Fruit fly (Drosophila melanogaster) whole organism, prepupa: Measurements from ENCODE around the gene CG7179.

Experiments used
- Blimp-1 ChIP-seq: fragments of 200-800 bp; sonication (Bioruptor generic); optimal IDR thresholded peaks from 3 replicates; lab custom pipeline; 2017; ENCODE audit warnings: missing biosample characterization, missing genetic modification characterization, mild to moderate bottlenecking, moderate library complexity, missing genetic modification reagents
- CG10669 ChIP-seq: fragments of 200-800 bp; sonication (Bioruptor generic); optimal IDR thresholded peaks from 3 replicates; lab custom pipeline; 2018; ENCODE audit warnings: missing biosample characterization, mild to moderate bottlenecking, missing genetic modification characterization, moderate library complexity
- CG11294 ChIP-seq: fragments of 200-800 bp; sonication (Bioruptor generic); IDR thresholded peaks from 2 replicates; pipeline ENCODE4 v1.3.6; 2022; ENCODE audit warnings: missing biosample characterization, missing genetic modification characterization
- CG11762 ChIP-seq: fragments of 200-800 bp; sonication (Bioruptor generic); optimal IDR thresholded peaks from 3 replicates; lab custom pipeline; 2016; ENCODE audit warnings: missing biosample characterization, missing genetic modification characterization; ENCODE audit not compliant: insufficient read depth
- CG11902 ChIP-seq: fragments of 200-800 bp; sonication (Bioruptor generic); optimal IDR thresholded peaks from 3 replicates; lab custom pipeline; 2016; ENCODE audit warnings: missing biosample characterization, missing genetic modification characterization
- CG15336 ChIP-seq: fragments of 200-800 bp; sonication (Bioruptor generic); IDR thresholded peaks from 2 replicates; pipeline ENCODE4 v1.3.6; 2022; ENCODE audit warnings: missing biosample characterization, missing genetic modification characterization
- CG1621 ChIP-seq: fragments of 200-800 bp; sonication (Bioruptor generic); optimal IDR thresholded peaks from 3 replicates; lab custom pipeline; 2018; ENCODE audit warnings: missing biosample characterization, mild to moderate bottlenecking, missing genetic modification characterization
- CG3032 ChIP-seq: fragments of 200-800 bp; optimal IDR thresholded peaks from 2 replicates; lab custom pipeline; 2019; ENCODE audit warnings: missing biosample characterization, mild to moderate bottlenecking, missing genetic modification characterization, moderate library complexity
- CG32006 ChIP-seq: fragments of 200-800 bp; sonication (Bioruptor generic); optimal IDR thresholded peaks from 3 replicates; lab custom pipeline; 2017; ENCODE audit warnings: missing biosample characterization, mild to moderate bottlenecking, missing genetic modification characterization
- CG3919 ChIP-seq: fragments of 200-800 bp; sonication (Bioruptor generic); optimal IDR thresholded peaks from 3 replicates; lab custom pipeline; 2016; ENCODE audit warnings: missing biosample characterization, missing genetic modification characterization
- CG4318 ChIP-seq: fragments of 200-800 bp; sonication (Bioruptor generic); optimal IDR thresholded peaks from 3 replicates; lab custom pipeline; 2017; ENCODE audit warnings: missing biosample characterization, mild to moderate bottlenecking, missing genetic modification characterization
- CG6163 ChIP-seq: fragments of 200-800 bp; sonication (Bioruptor generic); IDR thresholded peaks from 3 replicates; pipeline ENCODE4 v1.3.6; 2022; ENCODE audit warnings: missing biosample characterization, missing genetic modification characterization
- CG6276 ChIP-seq: fragments of 200-800 bp; sonication (Bioruptor generic); optimal IDR thresholded peaks from 2 replicates; lab custom pipeline; 2017; ENCODE audit warnings: missing biosample characterization, mild to moderate bottlenecking, missing genetic modification characterization
- CG6808 ChIP-seq: fragments of 200-800 bp; sonication (Bioruptor generic); optimal IDR thresholded peaks from 3 replicates; lab custom pipeline; 2017; ENCODE audit warnings: missing biosample characterization, missing genetic modification characterization, mild to moderate bottlenecking, moderate library complexity, missing genetic modification reagents
- CG7368 ChIP-seq: fragments of 200-800 bp; sonication (Bioruptor generic); optimal IDR thresholded peaks from 3 replicates; lab custom pipeline; 2016; ENCODE audit warnings: missing biosample characterization, missing genetic modification characterization
- CG8119 ChIP-seq: fragments of 200-800 bp; sonication (Bioruptor generic); IDR thresholded peaks from 3 replicates; pipeline ENCODE4 v1.3.6; 2022; ENCODE audit warnings: missing biosample characterization, missing genetic modification characterization
- CG8319 ChIP-seq: fragments of 200-800 bp; sonication (Bioruptor generic); optimal IDR thresholded peaks from 3 replicates; lab custom pipeline; 2016; ENCODE audit warnings: missing biosample characterization, missing genetic modification characterization
- CG8632 ChIP-seq: fragments of 200-800 bp; sonication (Bioruptor generic); optimal IDR thresholded peaks from 3 replicates; lab custom pipeline; 2016; ENCODE audit warnings: missing biosample characterization, missing genetic modification characterization
- CG9139 ChIP-seq: fragments of 200-800 bp; sonication (Bioruptor generic); optimal IDR thresholded peaks from 3 replicates; lab custom pipeline; 2017; ENCODE audit warnings: missing biosample characterization, mild to moderate bottlenecking, missing genetic modification characterization
- Eip75B ChIP-seq: fragments of 200-800 bp; sonication (Bioruptor generic); optimal IDR thresholded peaks from 3 replicates; lab custom pipeline; 2016; ENCODE audit warnings: missing biosample characterization, missing genetic modification characterization
- Eip93F ChIP-seq: fragments of 200-800 bp; sonication (Bioruptor generic); optimal IDR thresholded peaks from 2 replicates; lab custom pipeline; 2016; ENCODE audit warnings: missing biosample characterization, mild to moderate bottlenecking, missing genetic modification characterization
- Ets96B ChIP-seq: fragments of 200-800 bp; optimal IDR thresholded peaks from 2 replicates; lab custom pipeline; 2019; ENCODE audit warnings: missing biosample characterization, mild to moderate bottlenecking, missing genetic modification characterization, moderate library complexity
- Hr38 ChIP-seq: sonication (Bioruptor generic); optimal IDR thresholded peaks from 2 replicates; lab custom pipeline; 2016; ENCODE audit warnings: missing biosample characterization, missing genetic modification characterization
- Hr4 ChIP-seq: fragments of 200-800 bp; sonication (Bioruptor generic); optimal IDR thresholded peaks from 3 replicates; lab custom pipeline; 2016; ENCODE audit warnings: missing biosample characterization, missing genetic modification characterization
- Lpt ChIP-seq: fragments of 200-800 bp; sonication (Bioruptor generic); optimal IDR thresholded peaks from 3 replicates; lab custom pipeline; 2016; ENCODE audit warnings: missing biosample characterization, missing genetic modification characterization
- Sox102F ChIP-seq: fragments of 200-800 bp; sonication (Bioruptor generic); optimal IDR thresholded peaks from 2 replicates; lab custom pipeline; 2016; ENCODE audit warnings: missing biosample characterization, mild to moderate bottlenecking, missing genetic modification characterization
- Sox14 ChIP-seq: fragments of 200-800 bp; sonication (Bioruptor generic); optimal IDR thresholded peaks from 3 replicates; lab custom pipeline; 2016; ENCODE audit warnings: missing biosample characterization, missing genetic modification characterization
- Sox15 ChIP-seq: fragments of 200-800 bp; sonication (Bioruptor generic); optimal IDR thresholded peaks from 3 replicates; lab custom pipeline; 2016; ENCODE audit warnings: missing biosample characterization, missing genetic modification characterization
- achi ChIP-seq: fragments of 200-800 bp; sonication (Bioruptor generic); optimal IDR thresholded peaks from 3 replicates; lab custom pipeline; 2016; ENCODE audit warnings: missing biosample characterization, missing genetic modification characterization
- acj6 ChIP-seq: fragments of 200-800 bp; sonication (Bioruptor generic); optimal IDR thresholded peaks from 3 replicates; lab custom pipeline; 2016; ENCODE audit warnings: missing biosample characterization, missing genetic modification characterization
- cyc ChIP-seq: fragments of 200-800 bp; sonication (Bioruptor generic); optimal IDR thresholded peaks from 3 replicates; lab custom pipeline; 2016; ENCODE audit warnings: missing biosample characterization, missing genetic modification characterization
- dac ChIP-seq: fragments of 200-800 bp; sonication (Bioruptor generic); optimal IDR thresholded peaks from 2 replicates; lab custom pipeline; 2017; ENCODE audit warnings: missing biosample characterization, mild to moderate bottlenecking, missing genetic modification characterization
- dsx ChIP-seq: fragments of 200-800 bp; optimal IDR thresholded peaks from 3 replicates; lab custom pipeline; 2019; ENCODE audit warnings: missing biosample characterization, mild to moderate bottlenecking, missing genetic modification characterization, moderate library complexity; ENCODE audit not compliant: poor library complexity, severe bottlenecking
- eg ChIP-seq: fragments of 200-800 bp; sonication (Bioruptor generic); IDR thresholded peaks from 3 replicates; pipeline ENCODE4 v1.3.6; 2022; ENCODE audit warnings: missing biosample characterization, missing genetic modification characterization
- esn ChIP-seq: fragments of 200-800 bp; sonication (Bioruptor generic); optimal IDR thresholded peaks from 2 replicates; lab custom pipeline; 2016; ENCODE audit warnings: missing biosample characterization, mild to moderate bottlenecking, missing genetic modification characterization, moderate library complexity
- fd59A ChIP-seq: fragments of 200-800 bp; sonication (Bioruptor generic); optimal IDR thresholded peaks from 2 replicates; lab custom pipeline; 2017; ENCODE audit warnings: missing biosample characterization, mild to moderate bottlenecking, missing genetic modification characterization, missing genetic modification reagents
- fd85E ChIP-seq: fragments of 200-800 bp; sonication (Bioruptor generic); optimal IDR thresholded peaks from 3 replicates; lab custom pipeline; 2016; ENCODE audit warnings: missing biosample characterization, missing genetic modification characterization
- fkh ChIP-seq: fragments of 200-800 bp; sonication (Bioruptor generic); optimal IDR thresholded peaks from 3 replicates; lab custom pipeline; 2017; ENCODE audit warnings: missing biosample characterization, mild to moderate bottlenecking, missing genetic modification characterization, moderate library complexity
- net ChIP-seq: fragments of 200-800 bp; sonication (Bioruptor generic); optimal IDR thresholded peaks from 3 replicates; lab custom pipeline; 2016; ENCODE audit warnings: missing biosample characterization, missing genetic modification characterization
- pdm3 ChIP-seq: fragments of 200-800 bp; sonication (Bioruptor generic); optimal IDR thresholded peaks from 3 replicates; lab custom pipeline; 2016; ENCODE audit warnings: missing biosample characterization, missing genetic modification characterization
- salr ChIP-seq, 2 experiments: fragments of 200-800 bp; sonication (Bioruptor generic); optimal IDR thresholded peaks; 3 replicates each; lab custom pipeline; 2016 to 2018; ENCODE audit warnings: missing biosample characterization in 2 of 2, missing genetic modification characterization in 2 of 2, mild to moderate bottlenecking in 1 of 2
- spab ChIP-seq: fragments of 200-800 bp; sonication (Bioruptor generic); optimal IDR thresholded peaks from 2 replicates; lab custom pipeline; 2017; ENCODE audit warnings: missing biosample characterization, mild to moderate bottlenecking, missing genetic modification characterization, missing genetic modification reagents
- ss ChIP-seq, 2 experiments: fragments of 200-800 bp; sonication (Bioruptor generic); optimal IDR thresholded peaks; 2 replicates in 1 of 2; 3 replicates in 1 of 2; lab custom pipeline; 2017 to 2018; ENCODE audit warnings: mild to moderate bottlenecking in 2 of 2, missing biosample characterization in 2 of 2, missing genetic modification characterization in 2 of 2, moderate library complexity in 1 of 2
- svp ChIP-seq: fragments of 200-800 bp; sonication (Bioruptor generic); peaks from one replicate; lab custom pipeline; 2016; ENCODE audit warnings: missing biosample characterization, missing genetic modification characterization
- topi ChIP-seq: fragments of 200-800 bp; sonication (Bioruptor generic); optimal IDR thresholded peaks from 3 replicates; lab custom pipeline; 2016; ENCODE audit warnings: missing biosample characterization, missing genetic modification characterization
- vri ChIP-seq: fragments of 200-800 bp; sonication (Bioruptor generic); optimal IDR thresholded peaks from 3 replicates; lab custom pipeline; 2016; ENCODE audit warnings: missing biosample characterization, mild to moderate bottlenecking, missing genetic modification characterization

The CG7179 gene

DNA sequence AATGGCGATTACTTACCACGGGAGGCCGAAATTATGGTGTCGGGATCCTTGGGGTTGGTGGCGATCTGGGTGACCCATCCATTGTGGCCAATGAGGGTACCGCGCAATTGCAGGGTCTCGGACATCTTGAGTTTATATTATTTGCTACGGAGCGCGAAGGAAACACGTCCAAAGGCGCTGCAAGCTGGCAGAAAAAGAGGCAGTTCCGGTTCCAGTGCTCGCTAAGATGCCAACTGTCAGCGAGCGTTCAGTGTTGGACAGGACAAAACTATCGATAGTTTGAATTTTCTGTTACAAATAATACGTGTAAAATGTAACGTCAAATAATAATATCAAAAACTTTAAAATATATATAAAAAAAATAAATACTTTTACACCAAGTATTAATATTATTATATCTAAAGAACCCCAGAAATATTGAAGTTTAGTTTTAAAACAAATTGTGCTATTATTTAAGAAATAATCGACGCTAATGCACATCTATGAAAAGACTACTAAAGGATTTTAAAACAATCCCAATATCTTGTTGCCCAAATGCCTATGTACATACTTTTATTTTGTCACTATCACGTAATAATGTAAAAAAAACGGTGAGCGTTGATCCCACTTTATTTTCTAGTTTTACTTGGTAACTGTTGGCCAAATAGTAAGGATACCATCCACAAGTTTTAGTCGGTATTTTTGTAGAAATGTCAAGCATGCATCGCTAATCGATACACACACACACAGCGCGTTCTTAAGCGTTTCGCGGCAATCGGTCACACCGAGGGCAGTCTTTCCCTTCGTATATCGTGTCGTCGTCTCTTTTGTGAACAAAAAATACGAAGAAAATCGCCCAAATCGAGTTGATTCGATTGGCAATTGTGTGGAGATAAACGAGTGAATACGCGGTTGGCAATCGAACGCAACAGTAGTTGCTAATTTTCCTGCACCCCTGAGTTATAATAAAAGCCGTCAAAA, 49.5 kb upstream of the CG7179 start, which contains the start of the genes Rack1 and mts (continued):
- TF ChIP-seq CG1621 (tag; lab: Kevin White, UChicago): peak; percentile 62
- TF ChIP-seq vri (GFP tag; lab: Kevin White, UChicago): peak; percentile 77
- peak; percentile 43 for TF ChIP-seq Hr4
- TF ChIP-seq esn: peak; percentile 85
- no peak for TF ChIP-seq CG11294
- TF ChIP-seq dsx: peak; percentile 31
- TF ChIP-seq CG3919 (GFP tag; lab: Kevin White, UChicago): peak; percentile 90
- TF ChIP-seq achi (GFP tag; lab: Kevin White, UChicago): peak; percentile 100
- peak; percentile 72 for TF ChIP-seq fd85E (GFP tag; lab: Kevin White, UChicago)
- TF ChIP-seq pdm3: peak; percentile 61
- TF ChIP-seq CG11762 (GFP tag; lab: Kevin White, UChicago): peak; percentile 47
- peak; percentile 61 for TF ChIP-seq CG8319 (GFP tag; lab: Kevin White, UChicago)
- TF ChIP-seq fd59A (GFP tag; lab: Kevin White, UChicago): no peak
- peak; percentile 75 for TF ChIP-seq svp
- no peak for TF ChIP-seq Lpt (GFP tag; lab: Kevin White, UChicago)
- TF ChIP-seq dac (GFP tag; lab: Kevin White, UChicago): peak; percentile 54

DNA sequence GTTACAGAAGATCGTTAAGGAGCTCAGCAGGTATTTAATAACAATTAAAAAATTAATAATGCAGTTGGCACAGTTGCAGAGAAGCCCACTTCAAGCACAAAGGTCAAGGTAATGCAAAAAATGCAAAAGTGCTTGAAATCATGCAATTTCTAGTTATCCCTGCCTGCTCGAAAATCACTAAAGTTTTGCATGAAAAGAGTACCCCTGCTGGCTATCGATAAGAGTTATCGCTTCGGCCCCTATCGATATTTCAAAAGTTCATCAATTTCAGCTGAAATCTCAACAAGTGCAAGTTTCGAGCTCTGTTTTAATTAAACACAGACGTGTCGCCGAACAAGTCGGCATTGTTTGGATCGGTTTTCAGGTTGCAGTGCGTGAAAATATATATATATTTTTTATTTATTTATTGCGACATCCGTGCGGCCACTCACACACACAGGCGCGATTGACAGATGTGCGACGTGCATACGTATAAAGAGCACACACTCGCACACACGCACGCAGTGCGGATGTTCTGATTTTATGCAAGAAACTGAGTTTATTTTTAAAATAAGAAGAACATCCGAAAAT, 43.5 kb upstream of the CG7179 start:
- peak; percentile 30 for TF ChIP-seq Blimp-1 (GFP tag; lab: Kevin White, UChicago)
- no peak for TF ChIP-seq CG7368 (GFP tag; lab: Kevin White, UChicago)
- TF ChIP-seq Sox15 (GFP tag; lab: Kevin White, UChicago): peak; percentile 11
- TF ChIP-seq acj6 (GFP tag; lab: Kevin White, UChicago): peak; percentile 28
- no peak for TF ChIP-seq spab (GFP tag; lab: Kevin White, UChicago)
- peak; percentile 38 for TF ChIP-seq Sox102F
- TF ChIP-seq Sox14 (GFP tag; lab: Kevin White, UChicago): peak; percentile 47
- TF ChIP-seq CG4318 (GFP tag; lab: Kevin White, UChicago): no peak
- peak; percentile 49 for TF ChIP-seq CG8632 (GFP tag; lab: Kevin White, UChicago)
- no peak for TF ChIP-seq Hr38
- TF ChIP-seq CG6808: no peak
- peak; percentile 26; the same call in 1 of the 2 replicates for TF ChIP-seq CG15336 (GFP tag; lab: Robert Waterston, UW)
- TF ChIP-seq CG11294: no peak
- no peak for TF ChIP-seq fd85E (GFP tag; lab: Kevin White, UChicago)
- TF ChIP-seq eg (GFP tag; lab: Robert Waterston, UW): peak; percentile 57; the same call in 1 of the 3 replicates
- peak; percentile 50 for TF ChIP-seq topi (GFP tag; lab: Kevin White, UChicago)
- TF ChIP-seq CG8119 (GFP tag; lab: Robert Waterston, UW): 0 out of 3 replicates have a peak, but pooled peaks have one; percentile 14
- peak; percentile 10 for TF ChIP-seq Ets96B (tag; lab: Kevin White, UChicago)
- TF ChIP-seq CG3032 (tag; lab: Kevin White, UChicago): peak; percentile 9
- peak; percentile 77 for TF ChIP-seq Eip93F (GFP tag; lab: Kevin White, UChicago)
- TF ChIP-seq dsx: peak; percentile 54
- no peak for TF ChIP-seq CG6163 (GFP tag; lab: Robert Waterston, UW)
- TF ChIP-seq CG32006: no peak
- peak; percentile 25 for TF ChIP-seq fkh
- TF ChIP-seq CG10669 (GFP tag; lab: Kevin White, UChicago): peak; percentile 50
- TF ChIP-seq CG11902 (GFP tag; lab: Kevin White, UChicago): peak; percentile 8
- peak; percentile 17 for TF ChIP-seq Lpt (GFP tag; lab: Kevin White, UChicago)
- TF ChIP-seq fd59A (GFP tag; lab: Kevin White, UChicago): no peak
- TF ChIP-seq ss (GFP tag; optimal IDR thresholded peaks at IDR 0.05; lab: Kevin White, UChicago): peak; percentile 36 to 63
- TF ChIP-seq CG6276: no peak
- TF ChIP-seq CG3919 (GFP tag; lab: Kevin White, UChicago): peak; percentile 67
- TF ChIP-seq salr (GFP tag; optimal IDR thresholded peaks at IDR 0.05; lab: Kevin White, UChicago): no peak
- TF ChIP-seq cyc (GFP tag; lab: Kevin White, UChicago): peak; percentile 59
- TF ChIP-seq CG9139 (GFP tag; lab: Kevin White, UChicago): no peak
- TF ChIP-seq achi (GFP tag; lab: Kevin White, UChicago): peak; percentile 52
- TF ChIP-seq net (GFP tag; lab: Kevin White, UChicago): peak; percentile 48
- peak; percentile 10 for TF ChIP-seq Eip75B (GFP tag; lab: Kevin White, UChicago)
